Worm (Caenorhabditis elegans): ENCODE measurements around the gene srg-66.

DNA sequence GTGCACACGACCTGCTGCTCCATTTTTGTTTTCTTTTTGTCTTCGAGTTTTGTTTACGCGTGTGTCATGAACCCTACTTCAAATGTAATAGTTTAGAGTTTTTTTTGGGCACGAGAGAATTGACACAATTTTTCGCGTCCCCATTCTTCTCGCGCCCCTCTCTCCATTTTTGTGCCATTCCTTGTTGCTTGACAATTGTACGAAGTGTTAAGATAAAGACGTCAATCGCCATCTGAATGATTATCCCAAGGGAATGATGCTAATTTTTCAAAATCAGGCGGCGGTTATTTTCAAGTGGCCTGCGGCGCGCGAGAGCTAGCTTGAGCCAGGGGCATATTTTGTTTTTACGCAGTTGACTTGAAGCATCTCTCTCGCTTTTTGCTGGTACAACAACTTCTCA lies 39.8 kb downstream of the srg-66 start:
- TF ChIP-seq elt-1 (tag; optimal IDR thresholded peaks at IDR 0.05), result no peak
- TF ChIP-seq aly-2 (tag; optimal IDR thresholded peaks at IDR 0.05), result no peak
- TF ChIP-seq nhr-77 (tag; optimal IDR thresholded peaks at IDR 0.05), result no peak

Measured in whole organism, L3 larva.